Worm (Caenorhabditis elegans) whole organism, late embryonic: ENCODE results near the gene F26F2.8.

Experiments
- K02D7.2 ChIP-seq: sonication (generic microtip); optimal IDR thresholded peaks from 2 replicates; lab custom pipeline; 2017; ENCODE audit warnings: mild to moderate bottlenecking, missing genetic modification characterization, missing compliant biosample characterization
- K09A11.1 ChIP-seq: sonication (generic microtip); optimal IDR thresholded peaks from 2 replicates; lab custom pipeline; 2017; ENCODE audit warnings: antibody characterized with exemption, mild to moderate bottlenecking, missing genetic modification characterization, missing compliant biosample characterization; ENCODE audit not compliant: insufficient read depth
- Y22D7AL.16 ChIP-seq: sonication (generic microtip); optimal IDR thresholded peaks from 2 replicates; lab custom pipeline; 2016; ENCODE audit warnings: missing genetic modification characterization, missing compliant biosample characterization
- ahr-1 ChIP-seq: sonication (generic microtip); optimal IDR thresholded peaks from 2 replicates; lab custom pipeline; 2016; ENCODE audit warnings: missing genetic modification characterization, missing compliant biosample characterization
- ceh-18 ChIP-seq: sonication (generic microtip); optimal IDR thresholded peaks from 2 replicates; lab custom pipeline; 2016; ENCODE audit warnings: missing genetic modification characterization, missing compliant biosample characterization
- ceh-2 ChIP-seq: sonication (generic microtip); optimal IDR thresholded peaks from 2 replicates; lab custom pipeline; 2016; ENCODE audit warnings: missing genotype, missing genetic modification characterization, missing compliant biosample characterization
- ceh-30 ChIP-seq: fragments of 150-350 bp; optimal IDR thresholded peaks from 2 replicates; lab custom pipeline; 2014; ENCODE audit warnings: missing biosample characterization, missing genetic modification characterization
- ceh-45 ChIP-seq: fragments of 200-800 bp; sonication (Bioruptor generic); IDR thresholded peaks from 2 replicates; pipeline ENCODE4 v1.3.6; 2022; ENCODE audit warnings: missing genetic modification reagents, missing genetic modification characterization, missing compliant biosample characterization
- dmd-4 ChIP-seq: sonication (generic microtip); optimal IDR thresholded peaks from 2 replicates; lab custom pipeline; 2016; ENCODE audit warnings: borderline replicate concordance, missing genetic modification characterization, missing compliant biosample characterization
- elt-2 ChIP-seq: sonication (generic microtip); optimal IDR thresholded peaks from 2 replicates; lab custom pipeline; 2016; ENCODE audit warnings: missing genetic modification reagents, missing genetic modification characterization, missing compliant biosample characterization
- elt-4 ChIP-seq: sonication (generic microtip); optimal IDR thresholded peaks from 2 replicates; lab custom pipeline; 2016; ENCODE audit warnings: missing genetic modification characterization, missing compliant biosample characterization
- fax-1 ChIP-seq: sonication (generic microtip); optimal IDR thresholded peaks from 2 replicates; lab custom pipeline; 2016; ENCODE audit warnings: missing genotype, missing genetic modification characterization, missing compliant biosample characterization
- hlh-15 ChIP-seq: sonication (generic microtip); optimal IDR thresholded peaks from 2 replicates; lab custom pipeline; 2016; ENCODE audit warnings: missing genetic modification characterization, missing compliant biosample characterization
- hlh-6 ChIP-seq: sonication (generic microtip); optimal IDR thresholded peaks from 2 replicates; lab custom pipeline; 2016; ENCODE audit warnings: missing genotype, missing genetic modification characterization, missing compliant biosample characterization
- lim-6 ChIP-seq: sonication (generic microtip); optimal IDR thresholded peaks from 2 replicates; lab custom pipeline; 2016; ENCODE audit warnings: missing genetic modification characterization, missing compliant biosample characterization
- madf-2 ChIP-seq: sonication (generic microtip); optimal IDR thresholded peaks from 2 replicates; lab custom pipeline; 2017; ENCODE audit warnings: missing genetic modification characterization, missing compliant biosample characterization
- nhr-11 ChIP-seq: fragments of 150-350 bp; optimal IDR thresholded peaks from 2 replicates; lab custom pipeline; 2014; ENCODE audit warnings: missing biosample characterization, missing genetic modification characterization
- nhr-232 ChIP-seq: sonication (generic microtip); optimal IDR thresholded peaks from 2 replicates; lab custom pipeline; 2016; ENCODE audit warnings: missing genetic modification characterization, missing compliant biosample characterization
- npax-4 ChIP-seq: sonication (generic microtip); optimal IDR thresholded peaks from 2 replicates; lab custom pipeline; 2016; ENCODE audit warnings: missing genetic modification characterization, missing compliant biosample characterization
- odd-2 ChIP-seq: sonication (generic microtip); optimal IDR thresholded peaks from 2 replicates; lab custom pipeline; 2017; ENCODE audit warnings: antibody characterized with exemption, mild to moderate bottlenecking, missing genetic modification characterization, missing compliant biosample characterization
- pag-3 ChIP-seq: sonication (generic microtip); optimal IDR thresholded peaks from 2 replicates; lab custom pipeline; 2016; ENCODE audit warnings: missing compliant biosample characterization, missing genetic modification characterization, borderline replicate concordance
- pax-1 ChIP-seq: fragments of 150-350 bp; optimal IDR thresholded peaks from 2 replicates; lab custom pipeline; 2014; ENCODE audit warnings: missing biosample characterization, missing genetic modification characterization
- pha-4 ChIP-seq: fragments of 150-350 bp; optimal IDR thresholded peaks from 2 replicates; lab custom pipeline; 2018; ENCODE audit warnings: missing biosample characterization, missing genetic modification reagents, missing genetic modification characterization
- pqm-1 ChIP-seq: sonication (generic microtip); optimal IDR thresholded peaks from 2 replicates; lab custom pipeline; 2016; ENCODE audit warnings: missing genetic modification characterization, missing compliant biosample characterization
- pros-1 ChIP-seq: fragments of 150-350 bp; optimal IDR thresholded peaks from 2 replicates; lab custom pipeline; 2014; ENCODE audit warnings: missing biosample characterization, missing genetic modification reagents, missing genetic modification characterization
- ref-2 ChIP-seq: sonication (generic microtip); optimal IDR thresholded peaks from 2 replicates; lab custom pipeline; 2016; ENCODE audit warnings: missing genetic modification characterization, missing compliant biosample characterization
- sdc-2 ChIP-seq: sonication (generic microtip); optimal IDR thresholded peaks from 2 replicates; lab custom pipeline; 2016; ENCODE audit warnings: missing genotype, missing genetic modification characterization, missing compliant biosample characterization
- sox-2 ChIP-seq: fragments of 200-800 bp; sonication (Bioruptor generic); IDR thresholded peaks from 2 replicates; pipeline ENCODE4 v1.3.6; 2022; ENCODE audit warnings: missing genetic modification reagents, missing genetic modification characterization, missing compliant biosample characterization
- sox-4 ChIP-seq: sonication (generic microtip); optimal IDR thresholded peaks from 2 replicates; lab custom pipeline; 2017; ENCODE audit warnings: mild to moderate bottlenecking, missing genetic modification characterization, inconsistent platforms, missing compliant biosample characterization
- syd-9 ChIP-seq: sonication (generic microtip); optimal IDR thresholded peaks from 2 replicates; lab custom pipeline; 2016; ENCODE audit warnings: mild to moderate bottlenecking, missing genetic modification characterization, moderate library complexity, missing compliant biosample characterization
- tbx-2 ChIP-seq: sonication (generic microtip); optimal IDR thresholded peaks from 2 replicates; lab custom pipeline; 2016; ENCODE audit warnings: missing genetic modification characterization, missing compliant biosample characterization
- ttx-3 ChIP-seq: sonication (generic microtip); optimal IDR thresholded peaks from 2 replicates; lab custom pipeline; 2016; ENCODE audit warnings: missing genetic modification reagents, missing genetic modification characterization, missing compliant biosample characterization
- unc-42 ChIP-seq: sonication (generic microtip); optimal IDR thresholded peaks from 2 replicates; lab custom pipeline; 2016; ENCODE audit warnings: missing genotype, missing genetic modification characterization, missing compliant biosample characterization
- zip-5 ChIP-seq: sonication (generic microtip); optimal IDR thresholded peaks from 2 replicates; lab custom pipeline; 2016; ENCODE audit warnings: missing genetic modification characterization, missing compliant biosample characterization

Gene F26F2.8

DNA sequence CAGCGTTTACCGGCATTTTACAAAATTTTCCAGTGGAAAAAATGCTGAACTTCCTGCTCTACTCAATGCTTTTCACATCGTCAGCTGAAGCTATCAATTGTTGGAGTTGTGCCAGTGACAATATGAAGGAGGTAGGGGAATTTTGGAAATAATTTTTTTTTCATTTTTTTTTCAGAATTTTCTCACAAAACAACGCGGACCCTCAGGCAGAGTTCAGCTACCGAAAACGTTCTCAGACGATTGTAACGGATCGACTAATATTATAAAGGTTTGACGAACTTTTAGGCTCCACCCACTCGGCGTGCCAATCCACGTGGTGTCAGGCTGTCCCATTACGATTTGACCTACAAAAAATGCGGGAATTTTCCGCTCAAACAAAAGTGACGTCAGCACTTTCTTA is at the start of gene F26F2.8:
F26F2.8 (plus strand) TSS at position 13 of the 400 bp plus-strand sequence.
- TF ChIP-seq syd-9 (tag; lab: Kevin White, UChicago) = no peak
- TF ChIP-seq unc-42 (tag; lab: Kevin White, UChicago) = no peak
- TF ChIP-seq zip-5 (tag; lab: Kevin White, UChicago) = no peak
- TF ChIP-seq ceh-2 (tag; lab: Kevin White, UChicago) = no peak

DNA sequence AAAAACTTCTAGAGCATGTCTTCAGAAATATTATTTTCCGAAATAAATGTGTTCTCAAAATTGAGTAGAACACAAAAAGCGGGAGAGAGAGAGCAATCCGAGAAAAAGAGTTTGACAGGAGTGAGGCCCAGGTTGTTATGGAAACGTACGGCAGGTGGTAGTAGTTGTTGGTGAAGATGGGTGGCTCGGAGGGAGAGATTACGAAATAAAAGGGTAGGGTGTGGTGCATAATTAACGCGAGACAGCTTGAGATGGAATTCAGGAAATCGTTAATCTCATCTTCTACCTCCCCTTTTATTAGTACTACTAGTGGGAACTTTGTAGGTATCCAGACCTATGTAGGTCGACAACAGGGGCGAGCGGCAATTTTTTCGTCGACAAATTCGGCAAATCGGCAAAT is 45.3 kb upstream of the F26F2.8 start, which contains the start of gene famh-161:
famh-161 (minus strand) TSS at position 101 of the 400 bp plus-strand sequence.
- TF ChIP-seq nhr-232 = no peak
- TF ChIP-seq ceh-45 (GFP tag; lab: Robert Waterston, UW) = no peak
- TF ChIP-seq tbx-2 = no peak
- TF ChIP-seq K02D7.2 (tag; lab: Kevin White, UChicago) = no peak
- TF ChIP-seq syd-9 (tag; lab: Kevin White, UChicago) = no peak
- TF ChIP-seq pax-1 = no peak
- no peak for TF ChIP-seq K09A11.1 (tag; lab: Kevin White, UChicago)
- no peak for TF ChIP-seq ceh-18
- TF ChIP-seq pqm-1 (tag; lab: Kevin White, UChicago) = no peak
- no peak for TF ChIP-seq ahr-1
- TF ChIP-seq npax-4 (tag; lab: Kevin White, UChicago) = no peak
- TF ChIP-seq elt-4 (tag; lab: Kevin White, UChicago) = no peak
- no peak for TF ChIP-seq sox-2 (GFP tag; lab: Robert Waterston, UW)
- TF ChIP-seq fax-1 (tag; lab: Kevin White, UChicago) = no peak
- TF ChIP-seq ceh-30 (tag; lab: Kevin White, UChicago) = no peak
- no peak for TF ChIP-seq nhr-11 (tag; lab: Kevin White, UChicago)
- no peak for TF ChIP-seq hlh-6 (tag; lab: Kevin White, UChicago)
- TF ChIP-seq, all 69 proteins: peak for 0

ce11 chrV:20536208-20536607 is 43.1 kb upstream of the F26F2.8 start, which contains the start of gene Y38H6C.15:
Gene Y38H6C.15 (minus strand): TSS chrV:20536308.
- TF ChIP-seq K02D7.2 (tag; lab: Kevin White, UChicago) (no peak), madf-2 (tag; lab: Kevin White, UChicago) (no peak), ref-2 (tag; lab: Kevin White, UChicago) (no peak), dmd-4 (tag; lab: Kevin White, UChicago) (no peak), ttx-3 (no peak), pag-3 (tag; lab: Kevin White, UChicago) (no peak), sox-4 (tag; lab: Kevin White, UChicago) (no peak), K09A11.1 (tag; lab: Kevin White, UChicago) (no peak), npax-4 (tag; lab: Kevin White, UChicago) (no peak), ceh-30 (tag; lab: Kevin White, UChicago) (no peak), pha-4 (tag; lab: Kevin White, UChicago) (no peak), sdc-2 (tag; lab: Kevin White, UChicago) (no peak), fax-1 (tag; lab: Kevin White, UChicago) (no peak), Y22D7AL.16 (tag; lab: Kevin White, UChicago) (no peak), odd-2 (tag; lab: Kevin White, UChicago) (no peak), hlh-15 (no peak)

DNA sequence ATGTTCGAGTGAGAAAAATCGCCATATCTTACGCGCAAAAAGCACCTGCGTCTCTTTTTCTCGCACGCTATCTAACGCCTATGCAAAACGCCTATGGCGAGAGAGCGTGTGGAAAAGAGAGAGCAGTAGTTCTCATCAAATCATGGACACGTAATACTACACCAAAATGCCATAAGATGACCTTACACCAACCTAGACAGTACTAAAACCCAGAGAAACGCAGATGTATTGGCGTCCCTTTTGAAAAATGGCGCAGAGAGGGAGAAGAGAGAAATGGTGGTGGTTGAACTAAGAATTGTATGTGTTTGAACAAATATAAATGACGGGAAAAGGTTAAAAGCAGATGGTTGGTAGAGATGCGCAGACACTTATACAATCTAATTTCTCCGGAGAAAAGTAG is 40.3 kb upstream of the F26F2.8 start, which contains the start of gene Y38H6C.16:
Y38H6C.16 (minus strand) TSS at position 293 of the 400 bp plus-strand sequence.
- TF ChIP-seq elt-2 (tag; lab: Kevin White, UChicago) = peak; percentile 14
- no peak for TF ChIP-seq zip-5 (tag; lab: Kevin White, UChicago)

ce11 chrV:20544092-20544491 is 35.3 kb upstream of the F26F2.8 start, which contains the start of gene slc-36.3:
Gene slc-36.3 (minus strand): TSS chrV:20544192.
- TF ChIP-seq K02D7.2 (tag; lab: Kevin White, UChicago) (no peak), elt-4 (tag; lab: Kevin White, UChicago) (no peak), lim-6 (tag; lab: Kevin White, UChicago) (no peak), pax-1 (no peak), pag-3 (tag; lab: Kevin White, UChicago) (no peak), pros-1 (no peak), sox-4 (tag; lab: Kevin White, UChicago) (no peak), ref-2 (tag; lab: Kevin White, UChicago) (no peak)
